Fruit fly (Drosophila melanogaster) whole organism, pupa: ENCODE results near the gene CG11828.

Experiments used
- CG12605 ChIP-seq: fragments of 200-800 bp; sonication (Bioruptor generic); IDR thresholded peaks from 2 replicates; pipeline ENCODE4 v1.3.6; 2022; ENCODE audit warnings: missing biosample characterization, missing genetic modification characterization
- CG14655 ChIP-seq: fragments of 200-800 bp; sonication (Bioruptor generic); optimal IDR thresholded peaks from 3 replicates; lab custom pipeline; 2017; ENCODE audit warnings: mild to moderate bottlenecking, missing biosample characterization, missing genetic modification reagents, missing genetic modification characterization
- CG32121 ChIP-seq: fragments of 200-800 bp; sonication (Bioruptor generic); IDR thresholded peaks from 2 replicates; pipeline ENCODE4 v1.3.6; 2022; ENCODE audit warnings: missing biosample characterization, missing genetic modification characterization
- CG4496 ChIP-seq: fragments of 200-800 bp; sonication (Bioruptor generic); IDR thresholded peaks from 3 replicates; pipeline ENCODE4 v1.3.6; 2022; ENCODE audit warnings: missing biosample characterization, missing genetic modification characterization
- CG8159 ChIP-seq: fragments of 200-800 bp; sonication (Bioruptor generic); optimal IDR thresholded peaks from 3 replicates; lab custom pipeline; 2018; ENCODE audit warnings: missing biosample characterization, mild to moderate bottlenecking, missing genetic modification characterization, moderate library complexity
- CG8301 ChIP-seq: fragments of 200-800 bp; sonication (Bioruptor generic); optimal IDR thresholded peaks from 2 replicates; lab custom pipeline; 2018; ENCODE audit warnings: missing biosample characterization, mild to moderate bottlenecking, missing genetic modification characterization
- Ets98B ChIP-seq: fragments of 200-800 bp; sonication (Bioruptor generic); IDR thresholded peaks from 2 replicates; pipeline ENCODE4 v1.3.6; 2022; ENCODE audit warnings: missing biosample characterization, missing genetic modification characterization
- Pif1A ChIP-seq: fragments of 200-800 bp; sonication (Bioruptor generic); optimal IDR thresholded peaks from 3 replicates; lab custom pipeline; 2016; ENCODE audit warnings: missing biosample characterization, missing genetic modification characterization
- Pif1B ChIP-seq: fragments of 200-800 bp; sonication (Bioruptor generic); optimal IDR thresholded peaks from 3 replicates; lab custom pipeline; 2016; ENCODE audit warnings: missing biosample characterization, missing genetic modification characterization
- gl ChIP-seq: fragments of 200-800 bp; sonication (Bioruptor generic); optimal IDR thresholded peaks from 2 replicates; lab custom pipeline; 2018; ENCODE audit warnings: missing biosample characterization, mild to moderate bottlenecking, missing genetic modification characterization
- rn ChIP-seq: fragments of 200-800 bp; sonication (Bioruptor generic); IDR thresholded peaks from 2 replicates; pipeline ENCODE4 v1.3.6; 2022; ENCODE audit warnings: missing biosample characterization, missing genetic modification characterization

- TF ChIP-seq rn (GFP tag; lab: Robert Waterston, UW) (no peak), Pif1A (GFP tag; lab: Kevin White, UChicago) (no peak), Ets98B (GFP tag; lab: Robert Waterston, UW) (peak; percentile 66), CG12605 (GFP tag; lab: Robert Waterston, UW) (peak; percentile 62), CG8301 (tag; lab: Kevin White, UChicago) (no peak), gl (peak; percentile 20), CG4496 (0 out of 3 replicates have a peak, but pooled peaks have one; percentile 21), CG14655 (no peak), Pif1B (no peak), CG8159 (tag; lab: Kevin White, UChicago) (no peak), CG32121 (GFP tag; lab: Robert Waterston, UW) (peak; percentile 36; the same call in 1 of the 2 replicates)
Measured at dm6 chr3R:28889427-28889736, 33.5 kb upstream of the CG11828 start.
